Fruit fly (Drosophila melanogaster): ENCODE results near the gene Nepl8.
A peak's percentile ranks its signal among the peaks of the same experiment; 100 is the strongest.

Nepl8 gene

dm6 chr2L:16507682-16508269 is 19.8 kb downstream of the Nepl8 start (continued):
- TF ChIP-seq Sry-δ (GFP tag; optimal IDR thresholded peaks at IDR 0.05): peak; percentile 44
- no peak for TF ChIP-seq Asciz (GFP tag; optimal IDR thresholded peaks at IDR 0.05)
- peak; percentile 10 for TF ChIP-seq Ets97D (GFP tag; optimal IDR thresholded peaks at IDR 0.05)
- no peak for TF ChIP-seq CG7839 (tag; optimal IDR thresholded peaks at IDR 0.05)
- TF ChIP-seq z (GFP tag; IDR thresholded peaks at IDR 0.05): no peak
- TF ChIP-seq CG6791 (GFP tag; IDR thresholded peaks at IDR 0.05; ENCODE audit: partially characterized antibody): peak; percentile 68; the same call in 2 of the 3 replicates
- TF ChIP-seq trem (tag; optimal IDR thresholded peaks at IDR 0.05): peak; percentile 74
- peak; percentile 76 for TF ChIP-seq unc-4 (GFP tag; IDR thresholded peaks at IDR 0.05; ENCODE audit: partially characterized antibody)
- peak; percentile 66 for TF ChIP-seq Opbp (GFP tag; IDR thresholded peaks at IDR 0.05; ENCODE audit: partially characterized antibody)
- TF ChIP-seq ab (GFP tag; optimal IDR thresholded peaks at IDR 0.05): no peak
- TF ChIP-seq ap (GFP tag; IDR thresholded peaks at IDR 0.05): no peak
- no peak for TF ChIP-seq peb (GFP tag; IDR thresholded peaks at IDR 0.05)
- no peak for TF ChIP-seq CG6683 (GFP tag; optimal IDR thresholded peaks at IDR 0.05)
- TF ChIP-seq ken (GFP tag; IDR thresholded peaks at IDR 0.05): no peak
- no peak for TF ChIP-seq rib (GFP tag; IDR thresholded peaks at IDR 0.05)
- no peak for TF ChIP-seq eve (GFP tag; optimal IDR thresholded peaks at IDR 0.05)
- TF ChIP-seq CG16815 (GFP tag; optimal IDR thresholded peaks at IDR 0.05): no peak
- TF ChIP-seq nerfin-2 (GFP tag; IDR thresholded peaks at IDR 0.05; ENCODE audit: partially characterized antibody): 0 out of 2 replicates have a peak, but pooled peaks have one; percentile 9
- TF ChIP-seq CG14710 (tag; optimal IDR thresholded peaks at IDR 0.05): peak; percentile 31
- TF ChIP-seq pzg (GFP tag; optimal IDR thresholded peaks at IDR 0.05): peak; percentile 62
- peak; percentile 65 for TF ChIP-seq Myb (GFP tag; optimal IDR thresholded peaks at IDR 0.05)
- no peak for TF ChIP-seq CG1792 (GFP tag; optimal IDR thresholded peaks at IDR 0.05)
- TF ChIP-seq Dll (GFP tag; IDR thresholded peaks at IDR 0.05; ENCODE audit: partially characterized antibody): peak; percentile 65
- TF ChIP-seq zfh2 (GFP tag; optimal IDR thresholded peaks at IDR 0.05): no peak
- TF ChIP-seq lbe (GFP tag; optimal IDR thresholded peaks at IDR 0.05): no peak
- peak; percentile 77 for TF ChIP-seq CG13287 (GFP tag; IDR thresholded peaks at IDR 0.05; ENCODE audit: partially characterized antibody)
- TF ChIP-seq CG18619 (GFP tag; optimal IDR thresholded peaks at IDR 0.05): no peak
- TF ChIP-seq Fer3 (tag; optimal IDR thresholded peaks at IDR 0.05): no peak
- peak; percentile 69 for TF ChIP-seq Med (GFP tag)
- no peak for TF ChIP-seq D19B (GFP tag; optimal IDR thresholded peaks at IDR 0.05)
- TF ChIP-seq p53 (GFP tag; optimal IDR thresholded peaks at IDR 0.05): no peak
- no peak for TF ChIP-seq fd3F (GFP tag; optimal IDR thresholded peaks at IDR 0.05)
- TF ChIP-seq Vsx1 (GFP tag; optimal IDR thresholded peaks at IDR 0.05): no peak
- no peak for TF ChIP-seq CG18476 (GFP tag; optimal IDR thresholded peaks at IDR 0.05)
- TF ChIP-seq fd96Cb (tag; optimal IDR thresholded peaks at IDR 0.05): no peak
- no peak for TF ChIP-seq CG13123 (GFP tag; optimal IDR thresholded peaks at IDR 0.05)
- no peak for TF ChIP-seq CG9797 (GFP tag; optimal IDR thresholded peaks at IDR 0.05)
- TF ChIP-seq pho (GFP tag; optimal IDR thresholded peaks at IDR 0.05): no peak
- TF ChIP-seq caup (GFP tag; optimal IDR thresholded peaks at IDR 0.05; ENCODE audit: severe bottlenecking): no peak
- no peak for TF ChIP-seq Gug (GFP tag; IDR thresholded peaks at IDR 0.05)
- TF ChIP-seq h (optimal IDR thresholded peaks at IDR 0.05): no peak
- no peak for TF ChIP-seq corto (GFP tag; optimal IDR thresholded peaks at IDR 0.05)
- TF ChIP-seq lilli (GFP tag; optimal IDR thresholded peaks at IDR 0.05): no peak
- TF ChIP-seq sd (tag; optimal IDR thresholded peaks at IDR 0.05): no peak
- TF ChIP-seq CG3838 (GFP tag; optimal IDR thresholded peaks at IDR 0.05): no peak
- no peak for TF ChIP-seq CG31224 (GFP tag; IDR thresholded peaks at IDR 0.05)
- no peak for TF ChIP-seq CG5953 (GFP tag; IDR thresholded peaks at IDR 0.05)
- TF ChIP-seq CG4730 (GFP tag; IDR thresholded peaks at IDR 0.05): no peak
- no peak for TF ChIP-seq Ada2b (GFP tag; IDR thresholded peaks at IDR 0.05)
- TF ChIP-seq gsb (GFP tag; IDR thresholded peaks at IDR 0.05): no peak
- no peak for TF ChIP-seq repo (GFP tag; optimal IDR thresholded peaks at IDR 0.05)

Measured in whole organism, embryonic.